Worm (Caenorhabditis elegans) whole organism, L3 larva: ENCODE data around the gene mrps-9.

Source experiments
- R02D3.7 ChIP-seq: fragments of 150-350 bp; optimal IDR thresholded peaks from 2 replicates; lab custom pipeline; 2014; ENCODE audit warnings: missing biosample characterization, missing genetic modification characterization
- aly-2 ChIP-seq: fragments of 150-350 bp; optimal IDR thresholded peaks from 2 replicates; lab custom pipeline; 2014; ENCODE audit warnings: missing biosample characterization, missing genetic modification characterization
- ceh-16 ChIP-seq: sonication (generic microtip); optimal IDR thresholded peaks from 2 replicates; lab custom pipeline; 2017; ENCODE audit warnings: missing biosample characterization, missing genetic modification characterization
- unc-62 ChIP-seq: fragments of 150-350 bp; sonication (generic microtip); optimal IDR thresholded peaks from 4 replicates; lab custom pipeline; 2014; ENCODE audit warnings: missing biosample characterization, missing genetic modification reagents, missing genetic modification characterization
- zag-1 ChIP-seq: fragments of 150-350 bp; optimal IDR thresholded peaks from 2 replicates; lab custom pipeline; 2014; ENCODE audit warnings: missing biosample characterization, missing genetic modification characterization

DNA sequence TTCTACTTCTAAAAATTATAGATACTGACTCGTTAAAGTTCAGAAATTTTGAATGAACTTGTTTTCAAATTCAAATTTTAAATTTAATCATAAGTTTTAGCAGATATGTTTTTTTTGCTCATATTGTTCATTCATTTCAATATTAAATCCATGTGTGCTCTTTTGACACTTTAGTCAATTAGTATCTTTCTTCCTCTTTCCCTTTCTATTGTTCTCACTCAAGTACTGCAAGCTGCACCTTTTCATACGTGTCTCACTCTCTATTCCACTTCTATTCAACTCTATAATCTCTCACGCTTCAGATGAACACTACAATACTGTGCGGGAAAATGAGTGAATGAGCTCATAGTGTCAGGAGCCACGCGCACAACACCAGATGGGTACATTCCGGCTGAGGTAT lies 47.9 kb upstream of the mrps-9 start, which contains the start of gene C30A5.16:
- TF ChIP-seq ceh-16 (no peak), unc-62 (GFP tag; lab: Kevin White, UChicago) (no peak), R02D3.7 (tag; lab: Kevin White, UChicago) (no peak), aly-2 (tag; lab: Kevin White, UChicago) (no peak), zag-1 (tag; lab: Kevin White, UChicago) (no peak)
